Fruit fly (Drosophila melanogaster) whole organism, pupa: ENCODE results near the gene CG3529.

ENCODE experiments used
- CG10348 ChIP-seq: fragments of 200-800 bp; sonication (Bioruptor generic); IDR thresholded peaks from 2 replicates; pipeline ENCODE4 v1.3.6; 2022; ENCODE audit warnings: missing biosample characterization, missing genetic modification characterization
- CG12605 ChIP-seq: fragments of 200-800 bp; sonication (Bioruptor generic); IDR thresholded peaks from 2 replicates; pipeline ENCODE4 v1.3.6; 2022; ENCODE audit warnings: missing biosample characterization, missing genetic modification characterization
- CG13204 ChIP-seq: fragments of 200-800 bp; sonication (Bioruptor generic); optimal IDR thresholded peaks from 2 replicates; lab custom pipeline; 2018; ENCODE audit warnings: missing biosample characterization, mild to moderate bottlenecking, missing genetic modification characterization, moderate library complexity
- CG15710 ChIP-seq: fragments of 200-800 bp; sonication (Bioruptor generic); optimal IDR thresholded peaks from 2 replicates; lab custom pipeline; 2018; ENCODE audit warnings: missing biosample characterization, mild to moderate bottlenecking, missing genetic modification characterization, moderate library complexity
- Pif1A ChIP-seq: fragments of 200-800 bp; sonication (Bioruptor generic); optimal IDR thresholded peaks from 3 replicates; lab custom pipeline; 2016; ENCODE audit warnings: missing biosample characterization, missing genetic modification characterization
- Snoo ChIP-seq: fragments of 200-800 bp; sonication (Bioruptor generic); optimal IDR thresholded peaks from 3 replicates; lab custom pipeline; 2017; ENCODE audit warnings: missing biosample characterization, mild to moderate bottlenecking, missing genetic modification characterization, inconsistent platforms
- gl ChIP-seq: fragments of 200-800 bp; sonication (Bioruptor generic); optimal IDR thresholded peaks from 2 replicates; lab custom pipeline; 2018; ENCODE audit warnings: missing biosample characterization, mild to moderate bottlenecking, missing genetic modification characterization

DNA sequence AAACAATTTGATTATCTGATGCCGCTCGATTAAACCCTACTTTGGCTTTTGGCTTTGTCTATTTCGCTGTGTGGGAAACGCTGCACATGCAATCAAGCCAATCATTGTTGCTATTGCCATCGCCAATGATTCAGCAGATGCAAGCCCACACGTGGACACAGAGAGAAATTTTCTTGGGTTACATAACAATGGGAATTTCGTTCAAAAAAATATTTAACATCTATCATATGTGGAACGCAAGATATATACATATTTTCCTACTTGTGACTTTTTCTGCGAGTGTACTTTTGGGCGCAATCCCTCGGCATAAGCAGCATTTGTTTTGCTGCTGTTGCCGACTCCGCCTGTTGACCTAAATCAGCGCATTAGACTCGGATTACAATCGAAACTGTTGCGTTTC, 27.3 kb upstream of the CG3529 start:
- TF ChIP-seq CG12605 (peak; percentile 62), gl (tag; lab: Kevin White, UChicago) (no peak), CG15710 (peak; percentile 40), CG13204 (GFP tag; lab: Kevin White, UChicago) (no peak), Pif1A (GFP tag; lab: Kevin White, UChicago) (peak; percentile 61), CG10348 (no peak), Snoo (tag; lab: Kevin White, UChicago) (peak; percentile 21)
